Fruit fly (Drosophila melanogaster) whole organism: Measurements from ENCODE around the gene CG10184.

Source experiments
- CG8478 ChIP-seq: fragments of >200 bp; optimal IDR thresholded peaks from 2 replicates; lab custom pipeline; 2018; ENCODE audit warnings: inconsistent platforms
- EcR ChIP-seq, 2 experiments: fragments of >200 bp; optimal IDR thresholded peaks; 2 replicates each; lab custom pipeline; 2017; ENCODE audit warnings: missing biosample characterization in 2 of 2, missing genetic modification characterization in 2 of 2, missing genetic modification reagents in 2 of 2
- pan ChIP-seq: fragments of >200 bp; optimal IDR thresholded peaks from 2 replicates; lab custom pipeline; 2017
- psq ChIP-seq: fragments of >200 bp; optimal IDR thresholded peaks from 2 replicates; lab custom pipeline; 2017

- no peak for TF ChIP-seq pan
- no peak for TF ChIP-seq EcR (GFP tag; optimal IDR thresholded peaks at IDR 0.05; lab: Kevin White, UChicago)
- no peak for TF ChIP-seq psq
- no peak for TF ChIP-seq CG8478 (lab: Kevin White, UChicago)
Observed at dm6 chr3R:23556843-23557242, 48.5 kb downstream of the CG10184 start, which contains the start of gene CG10164.
